Worm (Caenorhabditis elegans): ENCODE data around the gene F13C5.1.

Gene F13C5.1

ce11 chrX:571367-571766, 30.6 kb upstream of the F13C5.1 start:
- TF ChIP-seq snpc-4 (GFP tag; optimal IDR thresholded peaks at IDR 0.05) (no peak), snpc-4 (tag; optimal IDR thresholded peaks at IDR 0.05) (peak in 2 of 4 experiments; percentile 64 to 72), attf-5 (GFP tag; optimal IDR thresholded peaks at IDR 0.05) (no peak), zfh-2 (GFP tag; conservative IDR thresholded peaks at IDR 0.05) (0 out of 2 replicates have a peak, but pooled peaks have one; percentile 16)

DNA sequence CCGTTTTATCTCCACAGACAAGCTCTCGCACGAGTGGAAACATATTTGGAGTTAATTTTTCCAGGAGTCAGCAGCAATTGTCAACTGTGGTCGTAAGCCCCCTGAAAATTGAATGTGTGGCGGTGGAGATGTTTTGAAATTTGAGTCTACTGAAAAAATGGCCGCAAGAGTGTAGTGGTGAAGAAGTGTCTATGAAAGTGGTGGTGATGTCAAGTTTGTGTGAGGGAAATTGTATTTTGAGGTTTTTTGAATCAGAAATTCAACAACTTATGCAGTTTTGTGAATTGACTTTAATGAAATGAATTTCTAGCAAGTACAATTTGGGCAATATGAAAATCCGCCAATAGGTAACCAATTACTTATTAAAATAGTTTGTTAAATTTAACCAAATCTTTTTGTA, 29.4 kb upstream of the F13C5.1 start, which contains the start of gene mrp-2:
Gene mrp-2 (minus strand): TSS at position 101 of the 400 bp plus-strand sequence.
- TF ChIP-seq Y56A3A.18 (GFP tag; IDR thresholded peaks at IDR 0.05) (no peak), atf-7 (tag; optimal IDR thresholded peaks at IDR 0.05) (no peak), repo-1 (tag; optimal IDR thresholded peaks at IDR 0.05) (no peak), somi-1 (GFP tag; optimal IDR thresholded peaks at IDR 0.05) (no peak), dox-1 (GFP tag; IDR thresholded peaks at IDR 0.05) (no peak), hlh-26 (GFP tag; conservative IDR thresholded peaks at IDR 0.05) (no peak), akir-1 (GFP tag; optimal IDR thresholded peaks at IDR 0.05) (no peak), T26A5.8 (tag; optimal IDR thresholded peaks at IDR 0.05) (no peak), cebp-1 (GFP tag; IDR thresholded peaks at IDR 0.05) (no peak), cebp-1 (tag; optimal IDR thresholded peaks at IDR 0.05) (no peak), mes-4 (tag; optimal IDR thresholded peaks at IDR 0.05) (no peak), snpc-4 (GFP tag; optimal IDR thresholded peaks at IDR 0.05) (no peak), snpc-4 (tag; optimal IDR thresholded peaks at IDR 0.05) (no peak), unc-130 (GFP tag; optimal IDR thresholded peaks at IDR 0.05) (no peak), tlf-1 (GFP tag; optimal IDR thresholded peaks at IDR 0.05) (no peak), aptf-2 (GFP tag; conservative IDR thresholded peaks at IDR 0.05) (no peak), nfya-1 (tag; optimal IDR thresholded peaks at IDR 0.05; ENCODE audit: borderline replicate concordance, insufficient read depth) (no peak)

DNA sequence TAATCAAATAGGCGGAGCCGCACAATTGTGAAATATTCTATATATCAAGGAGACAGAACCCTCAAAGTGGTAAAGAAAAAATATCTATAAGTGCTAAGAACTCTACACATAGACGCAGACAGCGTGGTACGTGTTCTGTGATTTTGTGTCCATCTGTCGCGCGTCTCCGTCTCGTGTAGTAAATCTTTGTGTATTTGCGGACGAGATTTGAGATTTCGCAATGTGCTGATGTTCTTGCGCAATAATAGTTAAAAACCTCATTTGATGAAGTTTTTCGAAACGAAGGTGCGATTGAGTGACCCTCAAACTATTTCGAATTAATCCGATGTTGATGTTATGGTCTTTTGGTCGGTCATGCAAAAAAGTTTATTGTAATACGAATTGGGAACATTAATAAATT, 28.7 kb upstream of the F13C5.1 start:
- TF ChIP-seq ceh-27 (GFP tag; optimal IDR thresholded peaks at IDR 0.05) (peak; percentile 29), Y67H2A.10 (GFP tag; conservative IDR thresholded peaks at IDR 0.05) (no peak), K12H6.12 (tag; optimal IDR thresholded peaks at IDR 0.05) (peak; percentile 42), hmg-1.2 (GFP tag; IDR thresholded peaks at IDR 0.05) (peak; percentile 13; the same call in 1 of the 2 replicates), Y53G8AR.9 (GFP tag; conservative IDR thresholded peaks at IDR 0.05) (no peak), cebp-1 (GFP tag; IDR thresholded peaks at IDR 0.05) (peak; percentile 96), cebp-1 (tag; optimal IDR thresholded peaks at IDR 0.05) (peak; percentile 99), snpc-4 (GFP tag; optimal IDR thresholded peaks at IDR 0.05) (no peak), snpc-4 (tag; optimal IDR thresholded peaks at IDR 0.05) (no peak)

DNA sequence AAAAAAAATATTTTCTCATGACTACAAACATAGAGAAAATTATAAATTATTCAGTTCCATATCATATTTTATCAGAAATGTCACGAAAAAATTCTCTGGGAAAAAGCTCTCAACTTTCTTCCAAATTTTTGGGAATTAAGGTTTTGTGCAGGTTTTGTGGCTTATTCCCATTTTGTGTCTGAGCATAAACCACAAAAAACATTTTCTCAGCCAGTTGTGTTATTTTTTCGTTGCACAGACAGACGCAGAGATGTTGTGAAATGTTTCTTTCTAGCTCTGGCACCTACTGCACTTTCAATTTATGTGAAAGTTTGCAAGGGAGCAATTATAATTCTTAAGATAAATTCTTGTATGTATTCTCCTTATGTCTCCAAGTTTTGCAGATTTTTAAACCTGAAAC, 26.9 kb upstream of the F13C5.1 start:
- TF ChIP-seq mxl-1 (tag; optimal IDR thresholded peaks at IDR 0.05) = no peak
- no peak for TF ChIP-seq ccch-3 (GFP tag; optimal IDR thresholded peaks at IDR 0.05)
- TF ChIP-seq F39B2.1 (GFP tag; IDR thresholded peaks at IDR 0.05) = no peak
- TF ChIP-seq lin-54 (GFP tag; optimal IDR thresholded peaks at IDR 0.05) = no peak
- no peak for TF ChIP-seq F57C9.4 (tag; optimal IDR thresholded peaks at IDR 0.05)

- TF ChIP-seq zfh-2 (GFP tag; conservative IDR thresholded peaks at IDR 0.05) (peak; percentile 75), F10E7.11 (tag; optimal IDR thresholded peaks at IDR 0.05) (no peak)
Observed at ce11 chrX:581754-582153, 20.2 kb upstream of the F13C5.1 start.

DNA sequence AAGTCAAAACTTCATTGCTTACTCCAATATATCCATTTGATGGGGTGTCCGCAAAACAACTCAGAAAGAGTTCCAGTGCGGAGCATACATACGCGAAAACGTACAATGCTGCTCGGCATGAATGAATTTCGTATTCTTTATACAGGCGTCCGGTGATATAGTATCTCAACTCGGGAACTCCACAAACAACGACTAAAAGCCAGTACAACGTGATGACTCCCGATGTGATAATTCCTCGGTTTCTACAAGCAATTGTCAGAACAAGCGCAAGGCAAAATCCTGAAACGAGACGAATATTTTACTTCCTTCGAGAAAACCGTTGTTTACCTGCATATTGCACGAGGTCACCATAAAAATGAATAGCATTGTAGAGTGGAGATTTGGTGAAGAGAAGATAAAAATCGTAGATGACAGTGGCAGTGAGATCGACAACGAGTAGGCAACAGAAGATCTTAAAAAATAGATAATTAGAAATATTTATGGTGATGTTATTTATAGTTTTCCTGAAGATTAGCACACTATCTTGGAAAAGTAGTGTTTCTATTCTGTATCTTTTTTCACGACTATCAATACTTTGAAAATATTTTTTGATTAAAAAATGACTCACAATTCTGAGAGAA, 16.3 kb upstream of the F13C5.1 start:
- TF ChIP-seq Y95B8A.8 (GFP tag; IDR thresholded peaks at IDR 0.05) = no peak
- no peak for TF ChIP-seq gei-17 (GFP tag; optimal IDR thresholded peaks at IDR 0.05)
- TF ChIP-seq nfya-2 (GFP tag; IDR thresholded peaks at IDR 0.05) = no peak
- no peak for TF ChIP-seq hrde-1 (tag; optimal IDR thresholded peaks at IDR 0.05; ENCODE audit: borderline replicate concordance)
- TF ChIP-seq Y53G8AR.9 (GFP tag; conservative IDR thresholded peaks at IDR 0.05) = no peak
- TF ChIP-seq K11D2.4 (GFP tag; IDR thresholded peaks at IDR 0.05) = no peak
- TF ChIP-seq snpc-4 (GFP tag; optimal IDR thresholded peaks at IDR 0.05) = no peak
- no peak for TF ChIP-seq snpc-4 (tag; optimal IDR thresholded peaks at IDR 0.05)
- no peak for TF ChIP-seq aptf-2 (GFP tag; conservative IDR thresholded peaks at IDR 0.05)
- no peak for TF ChIP-seq cebp-1 (GFP tag; IDR thresholded peaks at IDR 0.05)
- TF ChIP-seq cebp-1 (tag; optimal IDR thresholded peaks at IDR 0.05) = no peak
- TF ChIP-seq madf-6 (GFP tag; IDR thresholded peaks at IDR 0.05) = no peak
- no peak for TF ChIP-seq B0019.2 (GFP tag; conservative IDR thresholded peaks at IDR 0.05)
- TF ChIP-seq chd-7 (tag; optimal IDR thresholded peaks at IDR 0.05) = no peak

Measured in whole organism, young adult.